Fruit fly (Drosophila melanogaster): ENCODE measurements around the gene CG43155.

Gene CG43155

dm6 chrX:11510120-11510771, 50.7 kb downstream of the CG43155 start:
- TF ChIP-seq CG17801 (GFP tag; optimal IDR thresholded peaks at IDR 0.05; ENCODE audit: partially characterized antibody) = no peak

- no peak for TF ChIP-seq CG17801 (GFP tag; optimal IDR thresholded peaks at IDR 0.05; ENCODE audit: partially characterized antibody)
Measured at dm6 chrX:11511299-11511698, 51.7 kb downstream of the CG43155 start.

- TF ChIP-seq CG17801 (GFP tag; optimal IDR thresholded peaks at IDR 0.05; ENCODE audit: partially characterized antibody) = no peak
Measured at dm6 chrX:11511955-11512354, 52.4 kb downstream of the CG43155 start.

dm6 chrX:11512868-11513267, 53.3 kb downstream of the CG43155 start:
- peak; percentile 51 for TF ChIP-seq CG17801 (GFP tag; optimal IDR thresholded peaks at IDR 0.05; ENCODE audit: partially characterized antibody)

- TF ChIP-seq CG17801 (GFP tag; optimal IDR thresholded peaks at IDR 0.05; ENCODE audit: partially characterized antibody) = no peak
Measured at dm6 chrX:11515550-11515949, 56.0 kb downstream of the CG43155 start.

- no peak for TF ChIP-seq CG17801 (GFP tag; optimal IDR thresholded peaks at IDR 0.05; ENCODE audit: partially characterized antibody)
Measured at dm6 chrX:11517295-11517694, 57.7 kb downstream of the CG43155 start.

- TF ChIP-seq CG17801 (GFP tag; optimal IDR thresholded peaks at IDR 0.05; ENCODE audit: partially characterized antibody) = peak; percentile 0
Measured at dm6 chrX:11518435-11518834, 58.8 kb downstream of the CG43155 start.

- no peak for TF ChIP-seq CG17801 (GFP tag; optimal IDR thresholded peaks at IDR 0.05; ENCODE audit: partially characterized antibody)
Measured at dm6 chrX:11520209-11520608, 60.6 kb downstream of the CG43155 start.

- TF ChIP-seq CG17801 (GFP tag; optimal IDR thresholded peaks at IDR 0.05; ENCODE audit: partially characterized antibody) = peak; percentile 60
Measured at dm6 chrX:11521561-11522546, 62.3 kb downstream of the CG43155 start.

- peak; percentile 80 for TF ChIP-seq CG17801 (GFP tag; optimal IDR thresholded peaks at IDR 0.05; ENCODE audit: partially characterized antibody)
Measured at dm6 chrX:11523921-11524320, 64.3 kb downstream of the CG43155 start.

Data from ovary, adult (tissue).